Worm (Caenorhabditis elegans) whole organism, L3 larva: ENCODE results near the gene elt-3.

ENCODE experiments used
- R02D3.7 ChIP-seq: fragments of 150-350 bp; optimal IDR thresholded peaks from 2 replicates; lab custom pipeline; 2014; ENCODE audit warnings: missing biosample characterization, missing genetic modification characterization
- ceh-28 ChIP-seq: fragments of 150-350 bp; optimal IDR thresholded peaks from 2 replicates; lab custom pipeline; 2014; ENCODE audit warnings: missing biosample characterization, missing genetic modification reagents, missing genetic modification characterization
- ceh-82 ChIP-seq: fragments of 150-350 bp; optimal IDR thresholded peaks from 2 replicates; lab custom pipeline; 2014; ENCODE audit warnings: missing biosample characterization, missing genetic modification characterization
- daf-12 ChIP-seq: fragments of 150-350 bp; optimal IDR thresholded peaks from 2 replicates; lab custom pipeline; 2014; ENCODE audit warnings: missing biosample characterization, missing genetic modification reagents, missing genetic modification characterization
- egl-27 ChIP-seq: sonication (generic microtip); optimal IDR thresholded peaks from 4 replicates; lab custom pipeline; 2017; ENCODE audit warnings: missing biosample characterization, missing genetic modification reagents, missing genetic modification characterization
- egl-5 ChIP-seq: fragments of 150-350 bp; optimal IDR thresholded peaks from 2 replicates; lab custom pipeline; 2017; ENCODE audit warnings: missing biosample characterization, missing genetic modification reagents, missing genetic modification characterization, inconsistent platforms
- elt-2 ChIP-seq: sonication (generic microtip); optimal IDR thresholded peaks from 2 replicates; lab custom pipeline; 2016; ENCODE audit warnings: missing genetic modification reagents, mild to moderate bottlenecking, missing genetic modification characterization, missing compliant biosample characterization
- elt-3 ChIP-seq, 3 experiments: fragments of 150-350 bp in 1 of 3; sonication (generic microtip) in 2 of 3; optimal IDR thresholded peaks; 2 replicates in 2 of 3; 4 replicates in 1 of 3; lab custom pipeline; 2014 to 2017; ENCODE audit warnings: missing biosample characterization in 3 of 3, missing genetic modification characterization in 3 of 3
- fkh-2 ChIP-seq: fragments of 150-350 bp; optimal IDR thresholded peaks from 2 replicates; lab custom pipeline; 2014; ENCODE audit warnings: missing biosample characterization, missing genetic modification reagents, missing genetic modification characterization
- hmg-11 ChIP-seq: sonication (generic microtip); optimal IDR thresholded peaks from 2 replicates; lab custom pipeline; 2016; ENCODE audit warnings: missing genetic modification characterization, missing compliant biosample characterization
- lin-15B ChIP-seq: fragments of 150-350 bp; optimal IDR thresholded peaks from 2 replicates; lab custom pipeline; 2014; ENCODE audit warnings: missing biosample characterization, missing genetic modification characterization
- lin-39 ChIP-seq: fragments of 150-350 bp; optimal IDR thresholded peaks from 2 replicates; lab custom pipeline; 2018; ENCODE audit warnings: missing biosample characterization, missing genetic modification reagents, missing genetic modification characterization
- nfya-1 ChIP-seq: sonication (generic microtip); optimal IDR thresholded peaks from 2 replicates; lab custom pipeline; 2017; ENCODE audit warnings: missing genetic modification characterization, mild to moderate bottlenecking, missing compliant biosample characterization, antibody characterized with exemption, moderate library complexity; ENCODE audit not compliant: insufficient read depth
- nhr-23 ChIP-seq: fragments of 150-350 bp; optimal IDR thresholded peaks from 2 replicates; lab custom pipeline; 2014; ENCODE audit warnings: missing biosample characterization, missing genetic modification reagents, missing genetic modification characterization
- nhr-237 ChIP-seq: fragments of 150-350 bp; optimal IDR thresholded peaks from 2 replicates; lab custom pipeline; 2014; ENCODE audit warnings: missing biosample characterization, missing genetic modification characterization
- nhr-25 ChIP-seq: sonication (generic microtip); optimal IDR thresholded peaks from 2 replicates; lab custom pipeline; 2017; ENCODE audit warnings: missing biosample characterization, missing genetic modification characterization
- nhr-43 ChIP-seq: sonication (generic microtip); optimal IDR thresholded peaks from 2 replicates; lab custom pipeline; 2016; ENCODE audit warnings: mild to moderate bottlenecking, missing genetic modification characterization, missing compliant biosample characterization; ENCODE audit not compliant: poor library complexity, severe bottlenecking
- nhr-76 ChIP-seq: fragments of 150-350 bp; sonication (generic microtip); optimal IDR thresholded peaks from 5 replicates; lab custom pipeline; 2014; ENCODE audit warnings: missing biosample characterization, missing genetic modification characterization
- pha-4 ChIP-seq: fragments of 150-350 bp; optimal IDR thresholded peaks from 2 replicates; lab custom pipeline; 2014; ENCODE audit warnings: missing biosample characterization, missing genetic modification reagents, missing genetic modification characterization
- pqm-1 ChIP-seq: fragments of 150-350 bp; optimal IDR thresholded peaks from 2 replicates; lab custom pipeline; 2017; ENCODE audit warnings: missing biosample characterization, missing genetic modification characterization, inconsistent platforms
- sea-2 ChIP-seq: fragments of 150-350 bp; sonication (generic microtip); optimal IDR thresholded peaks from 4 replicates; lab custom pipeline; 2014; ENCODE audit warnings: missing biosample characterization, missing genetic modification reagents, missing genetic modification characterization
- skn-1 ChIP-seq: fragments of 150-350 bp; optimal IDR thresholded peaks from 2 replicates; lab custom pipeline; 2014; ENCODE audit warnings: missing biosample characterization, missing genetic modification characterization
- snpc-4 ChIP-seq: fragments of 150-350 bp; optimal IDR thresholded peaks from 2 replicates; lab custom pipeline; 2014; ENCODE audit warnings: missing biosample characterization, missing genetic modification characterization
- tbx-2 ChIP-seq: sonication (generic microtip); optimal IDR thresholded peaks from 2 replicates; lab custom pipeline; 2016; ENCODE audit warnings: mild to moderate bottlenecking, missing genetic modification characterization, missing compliant biosample characterization
- unc-39 ChIP-seq: sonication (generic microtip); optimal IDR thresholded peaks from 4 replicates; lab custom pipeline; 2017; ENCODE audit warnings: missing biosample characterization, missing genetic modification characterization
- unc-62 ChIP-seq: fragments of 150-350 bp; sonication (generic microtip); optimal IDR thresholded peaks from 4 replicates; lab custom pipeline; 2014; ENCODE audit warnings: missing biosample characterization, missing genetic modification reagents, missing genetic modification characterization
- ztf-11 ChIP-seq: fragments of 150-350 bp; optimal IDR thresholded peaks from 2 replicates; lab custom pipeline; 2014; ENCODE audit warnings: missing biosample characterization, missing genetic modification characterization

Gene elt-3

ce11 chrX:13917121-13917755 is 17.4 kb upstream of the elt-3 start, which contains the start of gene ekl-5 (continued):
- TF ChIP-seq fkh-2 (no peak), snpc-4 (tag; lab: Kevin White, UChicago) (peak; percentile 32), elt-2 (tag; lab: Kevin White, UChicago) (peak; percentile 54), elt-3 (tag; optimal IDR thresholded peaks at IDR 0.05; lab: Kevin White, UChicago) (peak in 2 of 3 experiments; percentile 9 to 73), unc-39 (tag; lab: Kevin White, UChicago) (no peak), ceh-82 (tag; lab: Kevin White, UChicago) (no peak), skn-1 (tag; lab: Kevin White, UChicago) (no peak), nhr-237 (tag; lab: Kevin White, UChicago) (no peak)

ce11 chrX:13918143-13918542 is 16.5 kb upstream of the elt-3 start:
- no peak for TF ChIP-seq nhr-76 (tag; lab: Kevin White, UChicago)
- TF ChIP-seq pha-4 (tag; lab: Kevin White, UChicago) = no peak
- TF ChIP-seq pqm-1 (tag; lab: Kevin White, UChicago) = no peak
- no peak for TF ChIP-seq daf-12 (tag; lab: Kevin White, UChicago)
- no peak for TF ChIP-seq unc-62 (GFP tag; lab: Kevin White, UChicago)
- no peak for TF ChIP-seq ceh-82 (tag; lab: Kevin White, UChicago)
- peak; percentile 14 for TF ChIP-seq nhr-23 (tag; lab: Kevin White, UChicago)
- no peak for TF ChIP-seq unc-39 (tag; lab: Kevin White, UChicago)
- peak; percentile 20 for TF ChIP-seq nfya-1 (tag; lab: Kevin White, UChicago)
- TF ChIP-seq lin-15B (tag; lab: Kevin White, UChicago) = peak; percentile 11
- no peak for TF ChIP-seq snpc-4 (tag; lab: Kevin White, UChicago)
- TF ChIP-seq egl-27 (tag; lab: Kevin White, UChicago) = no peak
- no peak for TF ChIP-seq R02D3.7 (tag; lab: Kevin White, UChicago)

- TF ChIP-seq nfya-1 (tag; lab: Kevin White, UChicago) = peak; percentile 63
- TF ChIP-seq nhr-25 = peak; percentile 98
- TF ChIP-seq nhr-23 (tag; lab: Kevin White, UChicago) = peak; percentile 86
- no peak for TF ChIP-seq unc-39 (tag; lab: Kevin White, UChicago)
- TF ChIP-seq nhr-76 (tag; lab: Kevin White, UChicago) = no peak
- peak in 2 of 3 experiments; percentile 81 to 82 for TF ChIP-seq elt-3 (tag; optimal IDR thresholded peaks at IDR 0.05; lab: Kevin White, UChicago)
- TF ChIP-seq nhr-43 (tag; lab: Kevin White, UChicago) = peak; percentile 55
- peak; percentile 32 for TF ChIP-seq hmg-11 (tag; lab: Kevin White, UChicago)
- TF ChIP-seq, all 47 proteins: peak for 6
These were observed 14.2 kb upstream of the elt-3 start for ce11 chrX:13920374-13920986.

- TF ChIP-seq skn-1 (tag; lab: Kevin White, UChicago) (no peak), ceh-28 (tag; lab: Kevin White, UChicago) (no peak), tbx-2 (tag; lab: Kevin White, UChicago) (no peak), R02D3.7 (tag; lab: Kevin White, UChicago) (no peak), unc-39 (tag; lab: Kevin White, UChicago) (no peak), ztf-11 (no peak), pqm-1 (tag; lab: Kevin White, UChicago) (no peak), pha-4 (tag; lab: Kevin White, UChicago) (no peak), nhr-25 (no peak), sea-2 (GFP tag; lab: Kevin White, UChicago) (no peak), lin-39 (tag; lab: Kevin White, UChicago) (no peak), egl-5 (tag; lab: Kevin White, UChicago) (no peak), egl-27 (tag; lab: Kevin White, UChicago) (no peak), ceh-82 (tag; lab: Kevin White, UChicago) (no peak)
These were observed 8.6 kb upstream of the elt-3 start, which contains the start of gene meg-2 for ce11 chrX:13926029-13926428. TSS of gene meg-2 (minus strand) at chrX:13926129.

ce11 chrX:13928532-13928931 is 6.1 kb upstream of the elt-3 start:
- TF ChIP-seq skn-1 (tag; lab: Kevin White, UChicago) (peak; percentile 97), egl-5 (tag; lab: Kevin White, UChicago) (no peak)
